Worm (Caenorhabditis elegans) whole organism, L1 larva: Measurements from ENCODE around the gene sup-12.

Experiments
- aly-2 ChIP-seq: fragments of 150-350 bp; optimal IDR thresholded peaks from 2 replicates; lab custom pipeline; 2014; ENCODE audit warnings: missing biosample characterization, missing genetic modification characterization
- ceh-82 ChIP-seq, 3 experiments: fragments of 150-350 bp in 1 of 3; sonication (generic microtip) in 2 of 3; optimal IDR thresholded peaks; 2 replicates each; lab custom pipeline; 2014 to 2017; ENCODE audit warnings: missing biosample characterization in 3 of 3, missing genetic modification characterization in 3 of 3
- nhr-76 ChIP-seq: sonication (generic microtip); optimal IDR thresholded peaks from 2 replicates; lab custom pipeline; 2017; ENCODE audit warnings: missing biosample characterization, missing genetic modification characterization
- unc-98 ChIP-seq: fragments of 200-800 bp; sonication (Bioruptor generic); IDR thresholded peaks from 2 replicates; pipeline ENCODE4 v1.3.6; 2022; ENCODE audit warnings: missing genetic modification characterization, missing compliant biosample characterization
- ztf-11 ChIP-seq, 2 experiments: sonication (generic microtip); optimal IDR thresholded peaks; 2 replicates each; lab custom pipeline; 2016 to 2017; ENCODE audit warnings: missing genetic modification characterization in 2 of 2, missing biosample characterization in 1 of 2, missing compliant biosample characterization in 1 of 2
- ztf-4 ChIP-seq: fragments of 150-350 bp; optimal IDR thresholded peaks from 2 replicates; lab custom pipeline; 2014; ENCODE audit warnings: missing biosample characterization, missing genetic modification characterization

ce11 chrX:3917013-3917412, 12.6 kb downstream of the sup-12 start, which contains the start of gene T22B2.3:
- no peak for TF ChIP-seq ztf-11 (tag; optimal IDR thresholded peaks at IDR 0.05; lab: Kevin White, UChicago)
- TF ChIP-seq nhr-76 (tag; lab: Kevin White, UChicago) = no peak
- TF ChIP-seq ztf-4 (tag; lab: Kevin White, UChicago) = no peak
- no peak for TF ChIP-seq unc-98 (GFP tag; lab: Robert Waterston, UW)
- no peak for TF ChIP-seq aly-2
- TF ChIP-seq ceh-82 (tag; optimal IDR thresholded peaks at IDR 0.05; lab: Kevin White, UChicago) = no peak
